Fruit fly (Drosophila melanogaster) whole organism, embryonic: ENCODE results near the gene CG7914.

Experiments
- ATbp ChIP-seq: fragments of 200-800 bp; sonication (Bioruptor generic); optimal IDR thresholded peaks from 2 replicates; lab custom pipeline; 2017; ENCODE audit warnings: missing biosample characterization, mild to moderate bottlenecking, missing genetic modification characterization, missing genetic modification reagents
- Atf6 ChIP-seq: fragments of 200-800 bp; sonication (Bioruptor generic); IDR thresholded peaks from 2 replicates; pipeline ENCODE4 v1.3.6; 2022; ENCODE audit warnings: missing biosample characterization, missing genetic modification characterization
- Bgb ChIP-seq: fragments of 200-800 bp; sonication (Bioruptor generic); IDR thresholded peaks from 2 replicates; pipeline ENCODE4 v1.3.6; 2022; ENCODE audit warnings: missing biosample characterization, missing genetic modification characterization; ENCODE audit not compliant: partially characterized antibody
- CG10462 ChIP-seq: fragments of 200-800 bp; sonication (Bioruptor generic); optimal IDR thresholded peaks from 2 replicates; lab custom pipeline; 2016; ENCODE audit warnings: missing biosample characterization, missing genetic modification characterization
- CG11247 ChIP-seq: fragments of 200-800 bp; sonication (Bioruptor generic); IDR thresholded peaks from 2 replicates; pipeline ENCODE4 v1.3.6; 2022; ENCODE audit warnings: missing biosample characterization, missing genetic modification characterization
- CG12744 ChIP-seq: fragments of 200-800 bp; sonication (Bioruptor generic); optimal IDR thresholded peaks from 2 replicates; lab custom pipeline; 2016; ENCODE audit warnings: missing biosample characterization, missing genetic modification characterization
- CG12942 ChIP-seq: fragments of 200-800 bp; sonication (Bioruptor generic); optimal IDR thresholded peaks from 3 replicates; lab custom pipeline; 2016; ENCODE audit warnings: missing biosample characterization, missing genetic modification characterization
- CG13123 ChIP-seq: fragments of 200-800 bp; sonication (Bioruptor generic); optimal IDR thresholded peaks from 2 replicates; lab custom pipeline; 2016; ENCODE audit warnings: missing biosample characterization, missing genetic modification characterization
- CG13894 ChIP-seq: fragments of 200-800 bp; sonication (Bioruptor generic); optimal IDR thresholded peaks from 3 replicates; lab custom pipeline; 2018; ENCODE audit warnings: missing biosample characterization, mild to moderate bottlenecking, missing genetic modification characterization, moderate library complexity
- CG14667 ChIP-seq: fragments of 200-800 bp; sonication (Bioruptor generic); IDR thresholded peaks from 2 replicates; pipeline ENCODE4 v1.3.6; 2022; ENCODE audit warnings: missing biosample characterization, missing genetic modification characterization
- CG14710 ChIP-seq: fragments of 200-800 bp; sonication (Bioruptor generic); optimal IDR thresholded peaks from 3 replicates; lab custom pipeline; 2019; ENCODE audit warnings: missing biosample characterization, mild to moderate bottlenecking, missing genetic modification characterization, moderate library complexity
- CG15011 ChIP-seq: fragments of 200-800 bp; sonication (Bioruptor generic); optimal IDR thresholded peaks from 3 replicates; lab custom pipeline; 2018; ENCODE audit warnings: missing biosample characterization, mild to moderate bottlenecking, missing genetic modification characterization
- CG15479 ChIP-seq: fragments of 200-800 bp; sonication (Bioruptor generic); optimal IDR thresholded peaks from 3 replicates; lab custom pipeline; 2019; ENCODE audit warnings: missing biosample characterization, mild to moderate bottlenecking, missing genetic modification characterization, moderate library complexity
- CG17186 ChIP-seq: fragments of 200-800 bp; sonication (Bioruptor generic); optimal IDR thresholded peaks from 3 replicates; lab custom pipeline; 2017; ENCODE audit warnings: missing biosample characterization, missing genetic modification reagents, missing genetic modification characterization
- CG18476 ChIP-seq: fragments of 200-800 bp; sonication (Bioruptor generic); optimal IDR thresholded peaks from 2 replicates; lab custom pipeline; 2016; ENCODE audit warnings: missing biosample characterization, mild to moderate bottlenecking, missing genetic modification characterization
- CG4404 ChIP-seq: fragments of 200-800 bp; sonication (Bioruptor generic); IDR thresholded peaks from 2 replicates; pipeline ENCODE4 v1.3.6; 2022; ENCODE audit warnings: missing biosample characterization, missing genetic modification characterization
- CG6654 ChIP-seq: fragments of 200-800 bp; sonication (Bioruptor generic); optimal IDR thresholded peaks from 2 replicates; lab custom pipeline; 2017; ENCODE audit warnings: missing biosample characterization, mild to moderate bottlenecking, missing genetic modification characterization
- CG6689 ChIP-seq: fragments of 200-800 bp; sonication (Bioruptor generic); IDR thresholded peaks from 2 replicates; pipeline ENCODE4 v1.3.6; 2022; ENCODE audit warnings: missing biosample characterization, missing genetic modification characterization
- CG8924 ChIP-seq: fragments of 200-800 bp; optimal IDR thresholded peaks from 3 replicates; lab custom pipeline; 2019; ENCODE audit warnings: missing biosample characterization, mild to moderate bottlenecking, missing genetic modification characterization, moderate library complexity
- CG9437 ChIP-seq: fragments of 200-800 bp; sonication (Bioruptor generic); optimal IDR thresholded peaks from 2 replicates; lab custom pipeline; 2018; ENCODE audit warnings: missing biosample characterization, mild to moderate bottlenecking, missing genetic modification characterization
- CkIIα-i1 ChIP-seq: fragments of 200-800 bp; sonication (Bioruptor generic); IDR thresholded peaks from 2 replicates; pipeline ENCODE4 v1.3.6; 2022; ENCODE audit warnings: missing biosample characterization, missing genetic modification characterization
- CoRest ChIP-seq: fragments of 200-800 bp; sonication (Bioruptor generic); optimal IDR thresholded peaks from 3 replicates; lab custom pipeline; 2018; ENCODE audit warnings: missing biosample characterization, mild to moderate bottlenecking, missing genetic modification characterization, moderate library complexity
- GATAe ChIP-seq: fragments of 200-800 bp; sonication (Bioruptor generic); conservative IDR thresholded peaks from 2 replicates; pipeline ENCODE4 v1.3.6; 2022; ENCODE audit warnings: missing biosample characterization, missing genetic modification characterization
- H15 ChIP-seq: fragments of 200-800 bp; sonication (Bioruptor generic); IDR thresholded peaks from 3 replicates; pipeline ENCODE4 v1.3.6; 2022; ENCODE audit warnings: missing biosample characterization, missing genetic modification characterization
- HLHmδ ChIP-seq: fragments of 200-800 bp; sonication (Bioruptor generic); optimal IDR thresholded peaks from 2 replicates; lab custom pipeline; 2018; ENCODE audit warnings: missing biosample characterization, mild to moderate bottlenecking, missing genetic modification characterization, moderate library complexity
- HmgZ ChIP-seq: fragments of 200-800 bp; sonication (Bioruptor generic); optimal IDR thresholded peaks from 2 replicates; lab custom pipeline; 2018; ENCODE audit warnings: missing biosample characterization, mild to moderate bottlenecking, missing genetic modification characterization
- MESR4 ChIP-seq: fragments of 200-800 bp; sonication (Bioruptor generic); optimal IDR thresholded peaks from 2 replicates; lab custom pipeline; 2018; ENCODE audit warnings: missing biosample characterization, mild to moderate bottlenecking, missing genetic modification characterization, moderate library complexity
- Optix ChIP-seq: fragments of 200-800 bp; sonication (Bioruptor generic); IDR thresholded peaks from 3 replicates; pipeline ENCODE4 v1.3.6; 2022; ENCODE audit warnings: missing biosample characterization, missing genetic modification characterization
- Sox100B ChIP-seq: fragments of 200-800 bp; sonication (Bioruptor generic); optimal IDR thresholded peaks from 3 replicates; lab custom pipeline; 2018; ENCODE audit warnings: missing biosample characterization, mild to moderate bottlenecking, missing genetic modification characterization
- Xbp1 ChIP-seq: fragments of 200-800 bp; sonication (Bioruptor generic); optimal IDR thresholded peaks from 3 replicates; lab custom pipeline; 2016; ENCODE audit warnings: missing biosample characterization, mild to moderate bottlenecking, missing genetic modification characterization
- YL-1 ChIP-seq: fragments of 200-800 bp; sonication (Bioruptor generic); optimal IDR thresholded peaks from 3 replicates; lab custom pipeline; 2017; ENCODE audit warnings: missing biosample characterization, mild to moderate bottlenecking, missing genetic modification characterization
- caup ChIP-seq: fragments of 200-800 bp; sonication (Bioruptor generic); optimal IDR thresholded peaks from 3 replicates; lab custom pipeline; 2017; ENCODE audit warnings: missing biosample characterization, mild to moderate bottlenecking, missing genetic modification characterization, moderate library complexity; ENCODE audit not compliant: severe bottlenecking
- crol ChIP-seq: fragments of 200-800 bp; sonication (Bioruptor generic); IDR thresholded peaks from 2 replicates; pipeline ENCODE4 v1.3.6; 2022; ENCODE audit warnings: missing biosample characterization, missing genetic modification characterization
- crp ChIP-seq, 2 experiments: fragments of 200-800 bp; sonication (Bioruptor generic); optimal IDR thresholded peaks; 2 replicates in 1 of 2; 3 replicates in 1 of 2; lab custom pipeline; 2017; ENCODE audit warnings: missing biosample characterization in 2 of 2, missing genetic modification characterization in 2 of 2, mild to moderate bottlenecking in 1 of 2, moderate library complexity in 1 of 2
- dimm ChIP-seq: fragments of 200-800 bp; sonication (Bioruptor generic); IDR thresholded peaks from 2 replicates; pipeline ENCODE4 v1.3.6; 2022; ENCODE audit warnings: missing biosample characterization, missing genetic modification characterization
- fd3F ChIP-seq: fragments of 200-800 bp; sonication (Bioruptor generic); optimal IDR thresholded peaks from 2 replicates; lab custom pipeline; 2018; ENCODE audit warnings: missing biosample characterization, mild to moderate bottlenecking, missing genetic modification characterization, moderate library complexity
- grn ChIP-seq: fragments of 200-800 bp; sonication (Bioruptor generic); optimal IDR thresholded peaks from 3 replicates; lab custom pipeline; 2017; ENCODE audit warnings: missing biosample characterization, missing genetic modification characterization
- jing ChIP-seq: fragments of 200-800 bp; sonication (Bioruptor generic); optimal IDR thresholded peaks from 2 replicates; lab custom pipeline; 2018; ENCODE audit warnings: missing biosample characterization, mild to moderate bottlenecking, missing genetic modification characterization
- ken ChIP-seq: fragments of 200-800 bp; sonication (Bioruptor generic); IDR thresholded peaks from 3 replicates; pipeline ENCODE4 v1.3.6; 2022; ENCODE audit warnings: missing biosample characterization, missing genetic modification characterization
- knrl ChIP-seq: fragments of 200-800 bp; sonication (Bioruptor generic); IDR thresholded peaks from 3 replicates; pipeline ENCODE4 v1.3.6; 2022; ENCODE audit warnings: missing biosample characterization, missing genetic modification characterization; ENCODE audit not compliant: partially characterized antibody
- lbe ChIP-seq: fragments of 200-800 bp; sonication (Bioruptor generic); optimal IDR thresholded peaks from 2 replicates; lab custom pipeline; 2016; ENCODE audit warnings: missing biosample characterization, mild to moderate bottlenecking, missing genetic modification characterization
- lola ChIP-seq, 3 experiments: fragments of >200 bp in 2 of 3; fragments of 200-800 bp in 1 of 3; sonication (Bioruptor generic) in 1 of 3; optimal IDR thresholded peaks; 2 replicates each; lab custom pipeline; 2017 to 2019; ENCODE audit warnings: missing biosample characterization in 3 of 3, missing genetic modification characterization in 3 of 3, mild to moderate bottlenecking in 1 of 3, moderate library complexity in 1 of 3
- nmo ChIP-seq: fragments of 200-800 bp; sonication (Bioruptor generic); optimal IDR thresholded peaks from 2 replicates; lab custom pipeline; 2018; ENCODE audit warnings: missing biosample characterization, mild to moderate bottlenecking, missing genetic modification characterization, moderate library complexity
- sim ChIP-seq: fragments of 200-800 bp; sonication (Bioruptor generic); IDR thresholded peaks from 2 replicates; pipeline ENCODE4 v1.3.6; 2022; ENCODE audit warnings: missing biosample characterization, missing genetic modification characterization
- tna ChIP-seq: fragments of 200-800 bp; sonication (Bioruptor generic); IDR thresholded peaks from 2 replicates; pipeline ENCODE4 v1.3.6; 2022; ENCODE audit warnings: missing biosample characterization, missing genetic modification characterization; ENCODE audit not compliant: partially characterized antibody
- unc-4 ChIP-seq: fragments of 200-800 bp; sonication (Bioruptor generic); IDR thresholded peaks from 2 replicates; pipeline ENCODE4 v1.3.6; 2022; ENCODE audit warnings: missing biosample characterization, missing genetic modification characterization; ENCODE audit not compliant: partially characterized antibody
- unpg ChIP-seq: fragments of 200-800 bp; sonication (Bioruptor generic); optimal IDR thresholded peaks from 3 replicates; lab custom pipeline; 2018; ENCODE audit warnings: missing biosample characterization, mild to moderate bottlenecking, missing genetic modification characterization, moderate library complexity
- vvl ChIP-seq: fragments of 200-800 bp; sonication (Bioruptor generic); IDR thresholded peaks from 2 replicates; pipeline ENCODE4 v1.3.6; 2022; ENCODE audit warnings: missing biosample characterization, missing genetic modification characterization

CG7914 gene

dm6 chrX:19166152-19166935 is 26.9 kb downstream of the CG7914 start (continued):
- TF ChIP-seq CG18476 (GFP tag; lab: Kevin White, UChicago) (peak; percentile 34), CG4404 (GFP tag; lab: Robert Waterston, UW) (no peak), unc-4 (GFP tag; lab: Robert Waterston, UW) (no peak), unpg (GFP tag; lab: Kevin White, UChicago) (peak; percentile 8), CG9437 (GFP tag; lab: Kevin White, UChicago) (peak; percentile 50), jing (GFP tag; lab: Kevin White, UChicago) (peak; percentile 32), Optix (GFP tag; lab: Robert Waterston, UW) (0 out of 3 replicates have a peak, but pooled peaks have one; percentile 8), knrl (GFP tag; lab: Robert Waterston, UW) (no peak), Sox100B (peak; percentile 67), lbe (GFP tag; lab: Kevin White, UChicago) (no peak), CG12942 (peak; percentile 7), CG14710 (tag; lab: Kevin White, UChicago) (peak; percentile 8), CG15479 (GFP tag; lab: Kevin White, UChicago) (peak; percentile 74), CG6689 (no peak), Atf6 (no peak), ATbp (GFP tag; lab: Kevin White, UChicago) (peak; percentile 14), CG8924 (tag; lab: Kevin White, UChicago) (peak; percentile 55), MESR4 (GFP tag; lab: Kevin White, UChicago) (no peak), CkIIα-i1 (GFP tag; lab: Robert Waterston, UW) (no peak), crol (GFP tag; lab: Robert Waterston, UW) (no peak), grn (no peak), H15 (GFP tag; lab: Robert Waterston, UW) (0 out of 3 replicates have a peak, but pooled peaks have one; percentile 42), CG15011 (GFP tag; lab: Kevin White, UChicago) (no peak), ken (GFP tag; lab: Robert Waterston, UW) (no peak), tna (no peak), YL-1 (GFP tag; lab: Kevin White, UChicago) (no peak), fd3F (GFP tag; lab: Kevin White, UChicago) (peak; percentile 16), CG13894 (tag; lab: Kevin White, UChicago) (no peak), lola (GFP tag; optimal IDR thresholded peaks at IDR 0.05; lab: Kevin White, UChicago) (peak in 1 of 3 experiments; percentile 29), CG13123 (GFP tag; lab: Kevin White, UChicago) (no peak), GATAe (GFP tag; lab: Robert Waterston, UW) (0 out of 2 replicates have a peak, but pooled peaks have one; percentile 23), CG6654 (GFP tag; lab: Kevin White, UChicago) (no peak), dimm (GFP tag; lab: Robert Waterston, UW) (no peak), CG17186 (no peak), vvl (GFP tag; lab: Robert Waterston, UW) (no peak), CG14667 (GFP tag; lab: Robert Waterston, UW) (no peak), Xbp1 (peak; percentile 31), HmgZ (tag; lab: Kevin White, UChicago) (no peak), sim (GFP tag; lab: Robert Waterston, UW) (no peak), caup (GFP tag; lab: Kevin White, UChicago) (no peak), crp (GFP tag; optimal IDR thresholded peaks at IDR 0.05; lab: Kevin White, UChicago) (no peak), CG10462 (GFP tag; lab: Kevin White, UChicago) (no peak), CG12744 (peak; percentile 26), Bgb (no peak), CG11247 (GFP tag; lab: Robert Waterston, UW) (no peak), CoRest (tag; lab: Kevin White, UChicago) (peak; percentile 67), HLHmδ (GFP tag; lab: Kevin White, UChicago) (no peak), nmo (GFP tag; lab: Kevin White, UChicago) (peak; percentile 50)
